Worm (Caenorhabditis elegans) whole organism, mixed stage, embryonic: ENCODE data around the gene evl-20.

Source experiments
- M03D4.4 ChIP-seq: sonication (generic microtip); optimal IDR thresholded peaks from 2 replicates; lab custom pipeline; 2017; ENCODE audit warnings: mild to moderate bottlenecking, missing genetic modification characterization, missing compliant biosample characterization
- blmp-1 ChIP-seq: fragments of 150-350 bp; optimal IDR thresholded peaks from 2 replicates; lab custom pipeline; 2014; ENCODE audit warnings: missing biosample characterization, missing genetic modification characterization
- elt-3 ChIP-seq: fragments of 150-350 bp; optimal IDR thresholded peaks from 2 replicates; lab custom pipeline; 2014; ENCODE audit warnings: missing biosample characterization, missing genetic modification characterization
- lsy-2 ChIP-seq: fragments of 150-350 bp; optimal IDR thresholded peaks from 2 replicates; lab custom pipeline; 2014; ENCODE audit warnings: missing biosample characterization, missing genetic modification characterization
- mab-5 ChIP-seq: fragments of 150-350 bp; optimal IDR thresholded peaks from 2 replicates; lab custom pipeline; 2014; ENCODE audit warnings: missing biosample characterization, missing genetic modification characterization
- nhr-76 ChIP-seq: sonication (generic microtip); optimal IDR thresholded peaks from 2 replicates; lab custom pipeline; 2017; ENCODE audit warnings: missing biosample characterization, missing genetic modification characterization
- snpc-4 ChIP-seq: fragments of 150-350 bp; optimal IDR thresholded peaks from 2 replicates; lab custom pipeline; 2014; ENCODE audit warnings: missing biosample characterization, missing genetic modification characterization
- sptf-1 ChIP-seq: sonication (generic microtip); optimal IDR thresholded peaks from 2 replicates; lab custom pipeline; 2017; ENCODE audit warnings: mild to moderate bottlenecking, missing genetic modification characterization, moderate library complexity, missing compliant biosample characterization
- unc-39 ChIP-seq: fragments of 150-350 bp; optimal IDR thresholded peaks from 2 replicates; lab custom pipeline; 2014; ENCODE audit warnings: missing biosample characterization, missing genetic modification characterization
- unc-62 ChIP-seq: fragments of 150-350 bp; optimal IDR thresholded peaks from 2 replicates; lab custom pipeline; 2014; ENCODE audit warnings: missing biosample characterization, missing genetic modification reagents, missing genetic modification characterization
- zip-8 ChIP-seq: fragments of 150-350 bp; optimal IDR thresholded peaks from 2 replicates; lab custom pipeline; 2014; ENCODE audit warnings: missing biosample characterization, missing genetic modification characterization

- no peak for TF ChIP-seq M03D4.4
- TF ChIP-seq nhr-76 (tag; lab: Kevin White, UChicago), result no peak
- no peak for TF ChIP-seq lsy-2 (tag; lab: Kevin White, UChicago)
- no peak for TF ChIP-seq sptf-1 (tag; lab: Kevin White, UChicago)
- no peak for TF ChIP-seq unc-39 (tag; lab: Kevin White, UChicago)
- TF ChIP-seq snpc-4 (tag; lab: Kevin White, UChicago), result no peak
- no peak for TF ChIP-seq zip-8 (tag; lab: Kevin White, UChicago)
- no peak for TF ChIP-seq blmp-1 (tag; lab: Kevin White, UChicago)
- TF ChIP-seq unc-62, result no peak
- TF ChIP-seq mab-5, result no peak
- TF ChIP-seq elt-3 (tag; lab: Kevin White, UChicago), result no peak
Observed at ce11 chrII:8428758-8428946, 15.5 kb upstream of the evl-20 start, which contains the start of gene F14E5.2.
